Worm (Caenorhabditis elegans) whole organism, mixed stage, embryonic: ENCODE data around the gene nsph-4.3.

ENCODE experiments used
- blmp-1 ChIP-seq: fragments of 150-350 bp; optimal IDR thresholded peaks from 2 replicates; lab custom pipeline; 2014; ENCODE audit warnings: missing biosample characterization, missing genetic modification characterization
- ceh-39 ChIP-seq: fragments of 150-350 bp; optimal IDR thresholded peaks from 2 replicates; lab custom pipeline; 2014; ENCODE audit warnings: missing biosample characterization, missing genetic modification characterization
- ham-2 ChIP-seq: fragments of 200-800 bp; sonication (Bioruptor generic); optimal IDR thresholded peaks from 2 replicates; lab custom pipeline; 2018; ENCODE audit warnings: mild to moderate bottlenecking, missing genetic modification characterization, missing compliant biosample characterization
- lin-13 ChIP-seq: fragments of 150-350 bp; optimal IDR thresholded peaks from 2 replicates; lab custom pipeline; 2014; ENCODE audit warnings: missing biosample characterization, missing genetic modification characterization
- lsy-2 ChIP-seq: fragments of 150-350 bp; optimal IDR thresholded peaks from 2 replicates; lab custom pipeline; 2014; ENCODE audit warnings: missing biosample characterization, missing genetic modification characterization
- mep-1 ChIP-seq: fragments of 150-350 bp; optimal IDR thresholded peaks from 2 replicates; lab custom pipeline; 2017; ENCODE audit warnings: missing biosample characterization, missing genetic modification reagents, missing genetic modification characterization, inconsistent platforms
- nhr-237 ChIP-seq: fragments of 150-350 bp; optimal IDR thresholded peaks from 2 replicates; lab custom pipeline; 2014; ENCODE audit warnings: missing biosample characterization, missing genetic modification characterization
- snpc-4 ChIP-seq: fragments of 150-350 bp; optimal IDR thresholded peaks from 2 replicates; lab custom pipeline; 2014; ENCODE audit warnings: missing biosample characterization, missing genetic modification characterization
- sptf-1 ChIP-seq: sonication (generic microtip); optimal IDR thresholded peaks from 2 replicates; lab custom pipeline; 2017; ENCODE audit warnings: mild to moderate bottlenecking, missing genetic modification characterization, moderate library complexity, missing compliant biosample characterization
- unc-39 ChIP-seq: fragments of 150-350 bp; optimal IDR thresholded peaks from 2 replicates; lab custom pipeline; 2014; ENCODE audit warnings: missing biosample characterization, missing genetic modification characterization
- unc-62 ChIP-seq: fragments of 150-350 bp; optimal IDR thresholded peaks from 2 replicates; lab custom pipeline; 2014; ENCODE audit warnings: missing biosample characterization, missing genetic modification reagents, missing genetic modification characterization
- zip-8 ChIP-seq: fragments of 150-350 bp; optimal IDR thresholded peaks from 2 replicates; lab custom pipeline; 2014; ENCODE audit warnings: missing biosample characterization, missing genetic modification characterization

DNA sequence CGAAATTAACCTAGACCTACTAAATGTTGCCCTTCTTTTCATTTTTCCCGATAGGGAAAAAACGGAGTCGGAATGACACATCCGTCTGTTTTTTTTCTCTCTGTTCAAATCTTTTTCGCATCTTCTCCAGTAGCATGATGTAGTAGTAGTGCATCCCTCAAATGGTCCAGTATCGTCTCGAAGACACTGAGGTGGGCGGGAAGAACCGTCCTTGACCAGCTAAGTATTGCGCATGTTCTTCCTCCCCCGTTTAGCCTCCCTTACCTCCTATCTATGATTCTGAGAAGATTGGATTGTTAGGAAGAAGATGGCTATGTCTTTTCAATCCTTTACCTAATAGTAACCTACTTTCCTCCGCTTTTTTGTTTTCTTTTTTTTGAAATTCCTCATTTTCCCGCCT lies 13.9 kb upstream of the nsph-4.3 start:
- TF ChIP-seq snpc-4 (tag; lab: Kevin White, UChicago) (no peak), nhr-237 (tag; lab: Kevin White, UChicago) (no peak), unc-39 (tag; lab: Kevin White, UChicago) (no peak), zip-8 (tag; lab: Kevin White, UChicago) (no peak), lin-13 (tag; lab: Kevin White, UChicago) (no peak), ham-2 (GFP tag; lab: Kevin White, UChicago) (peak; percentile 38), blmp-1 (tag; lab: Kevin White, UChicago) (no peak), unc-62 (GFP tag; lab: Kevin White, UChicago) (no peak), sptf-1 (tag; lab: Kevin White, UChicago) (no peak), lsy-2 (tag; lab: Kevin White, UChicago) (no peak), mep-1 (tag; lab: Kevin White, UChicago) (no peak), ceh-39 (tag; lab: Kevin White, UChicago) (no peak)
